Worm (Caenorhabditis elegans): ENCODE data around the gene nhr-96.

nhr-96 gene

DNA sequence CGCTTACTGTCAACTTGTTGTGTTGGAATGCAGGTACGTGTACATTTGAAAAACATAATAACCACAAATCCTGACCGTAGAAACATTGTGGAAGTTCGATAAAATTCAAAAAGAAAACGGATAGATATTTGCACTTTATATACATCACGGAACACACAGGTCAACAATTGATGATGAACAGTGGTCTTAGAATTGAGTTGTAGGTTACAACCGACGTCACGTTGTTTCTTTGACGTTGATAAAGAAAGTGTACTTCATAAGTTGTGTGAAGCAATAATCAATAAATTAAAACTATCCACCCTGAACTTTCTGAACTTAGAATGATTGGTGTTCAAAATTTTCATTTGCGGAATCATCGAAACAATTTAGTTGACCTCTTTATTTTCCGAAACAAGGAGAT is 38.5 kb downstream of the nhr-96 start, which contains the start of gene Y5H2A.1:
Gene Y5H2A.1 (minus strand): TSS at position 101 of the 400 bp plus-strand sequence.
- TF ChIP-seq cnd-1 (tag; optimal IDR thresholded peaks at IDR 0.05) (no peak), unc-62 (GFP tag; optimal IDR thresholded peaks at IDR 0.05) (no peak), ceh-39 (tag; optimal IDR thresholded peaks at IDR 0.05) (no peak), M03D4.4 (tag; optimal IDR thresholded peaks at IDR 0.05) (no peak), flh-1 (GFP tag; optimal IDR thresholded peaks at IDR 0.05) (no peak), unc-120 (tag; optimal IDR thresholded peaks at IDR 0.05; ENCODE audit: poor library complexity, severe bottlenecking) (no peak), ceh-83 (GFP tag; optimal IDR thresholded peaks at IDR 0.05) (no peak), ces-1 (GFP tag; optimal IDR thresholded peaks at IDR 0.05) (no peak), snpc-4 (tag; optimal IDR thresholded peaks at IDR 0.05) (no peak), lin-13 (tag; optimal IDR thresholded peaks at IDR 0.05) (no peak), nhr-2 (tag; optimal IDR thresholded peaks at IDR 0.05) (no peak), lsy-2 (tag; optimal IDR thresholded peaks at IDR 0.05) (no peak), ceh-43 (GFP tag; optimal IDR thresholded peaks at IDR 0.05) (no peak), drap-1 (GFP tag; optimal IDR thresholded peaks at IDR 0.05) (no peak), zip-8 (tag; optimal IDR thresholded peaks at IDR 0.05) (no peak), unc-39 (tag; optimal IDR thresholded peaks at IDR 0.05) (no peak), nhr-28 (tag; optimal IDR thresholded peaks at IDR 0.05) (no peak), lin-32 (GFP tag; optimal IDR thresholded peaks at IDR 0.05) (no peak), tbx-8 (GFP tag; optimal IDR thresholded peaks at IDR 0.05) (no peak)

DNA sequence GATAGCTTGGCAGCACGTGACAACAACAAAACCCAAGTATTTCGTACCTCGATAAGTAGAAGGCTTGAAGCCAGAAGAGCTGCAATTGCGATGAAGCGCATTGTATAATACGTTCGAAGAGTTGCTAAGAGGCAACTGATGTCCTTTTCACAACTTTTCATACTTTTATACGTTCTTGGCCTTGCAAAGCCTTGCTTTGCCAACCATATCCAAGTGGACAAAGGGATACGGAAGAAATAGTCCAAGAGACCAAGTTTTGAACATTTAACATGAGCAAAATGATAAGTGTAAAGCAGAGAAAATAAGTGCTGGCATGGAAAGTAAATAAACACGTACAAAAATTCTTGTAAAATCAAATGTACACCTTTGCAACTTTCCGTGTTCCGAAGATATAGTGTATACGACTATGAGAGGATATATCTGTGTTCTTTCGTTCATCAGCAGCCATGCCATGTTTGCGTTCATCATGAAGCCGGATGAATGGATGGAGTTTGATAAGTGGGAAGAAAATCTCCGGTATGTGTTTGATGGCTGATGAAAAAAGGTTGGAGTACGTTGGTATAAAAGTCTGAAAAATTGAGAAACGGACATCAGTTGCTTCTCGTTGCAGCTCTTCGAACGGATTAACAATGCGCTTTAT is 41.1 kb downstream of the nhr-96 start, which contains the start of the genes Y5H2A.4 and abu-4:
Gene Y5H2A.4 (minus strand): TSS at position 101 of the 640 bp plus-strand sequence.
Gene abu-4 (plus strand): TSS at position 590 of the 640 bp plus-strand sequence.
- TF ChIP-seq nhr-76 (tag; optimal IDR thresholded peaks at IDR 0.05) = no peak
- TF ChIP-seq zip-8 (tag; optimal IDR thresholded peaks at IDR 0.05) = no peak
- no peak for TF ChIP-seq ztf-11 (tag; optimal IDR thresholded peaks at IDR 0.05)
- no peak for TF ChIP-seq mep-1 (tag; optimal IDR thresholded peaks at IDR 0.05)
- no peak for TF ChIP-seq ceh-43 (GFP tag; optimal IDR thresholded peaks at IDR 0.05)
- TF ChIP-seq M03D4.4 (tag; optimal IDR thresholded peaks at IDR 0.05) = no peak
- TF ChIP-seq lin-13 (tag; optimal IDR thresholded peaks at IDR 0.05) = no peak
- TF ChIP-seq nhr-12 (tag; optimal IDR thresholded peaks at IDR 0.05) = no peak
- TF ChIP-seq lin-32 (GFP tag; optimal IDR thresholded peaks at IDR 0.05) = no peak
- TF ChIP-seq flh-1 (GFP tag; optimal IDR thresholded peaks at IDR 0.05) = no peak
- TF ChIP-seq unc-39 (tag; optimal IDR thresholded peaks at IDR 0.05) = no peak

DNA sequence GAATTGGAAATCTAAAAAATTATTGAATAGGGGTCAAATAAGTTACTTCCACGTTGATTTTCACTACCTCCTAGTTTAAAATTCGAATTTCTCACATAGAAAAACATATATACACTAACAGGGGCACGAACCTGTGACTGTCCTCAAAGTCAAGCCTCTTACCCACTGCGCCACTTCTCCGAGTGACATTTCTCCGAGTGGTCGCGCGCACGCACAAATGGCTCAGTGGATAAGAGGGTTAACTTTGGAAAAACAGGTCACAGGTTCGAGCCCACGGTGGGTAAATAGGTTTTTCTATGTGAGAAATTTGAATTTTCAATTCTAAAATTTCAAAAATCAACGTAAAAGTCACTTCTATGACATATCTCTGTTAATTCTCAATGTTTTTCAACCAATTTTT is 44.0 kb downstream of the nhr-96 start:
- TF ChIP-seq elt-3 (tag; optimal IDR thresholded peaks at IDR 0.05) (no peak), lin-32 (GFP tag; optimal IDR thresholded peaks at IDR 0.05) (no peak)

DNA sequence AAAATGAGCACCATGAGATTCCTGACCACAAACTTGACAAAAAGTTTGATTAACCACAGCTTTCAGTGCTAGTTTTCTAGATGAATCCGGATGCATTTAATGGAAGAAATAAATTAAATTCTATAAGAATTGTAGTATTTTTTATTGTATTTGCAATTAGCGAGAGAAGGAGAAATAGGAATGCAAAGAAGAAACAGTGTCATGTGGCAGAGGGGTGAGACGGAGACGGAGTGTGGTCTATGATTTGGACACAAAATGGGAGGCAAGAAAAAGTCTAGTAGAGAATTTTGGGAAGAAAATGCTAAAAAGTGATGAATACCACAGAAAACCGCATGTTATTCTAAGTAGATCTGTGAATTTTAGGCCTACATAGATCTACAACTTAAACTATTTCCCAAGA is 44.8 kb downstream of the nhr-96 start, which contains the start of gene nhr-59:
Gene nhr-59 (minus strand): TSS at position 214 of the 400 bp plus-strand sequence.
- peak; percentile 19 for TF ChIP-seq ces-1 (GFP tag; optimal IDR thresholded peaks at IDR 0.05)
- TF ChIP-seq bed-3 (GFP tag; optimal IDR thresholded peaks at IDR 0.05) = no peak

DNA sequence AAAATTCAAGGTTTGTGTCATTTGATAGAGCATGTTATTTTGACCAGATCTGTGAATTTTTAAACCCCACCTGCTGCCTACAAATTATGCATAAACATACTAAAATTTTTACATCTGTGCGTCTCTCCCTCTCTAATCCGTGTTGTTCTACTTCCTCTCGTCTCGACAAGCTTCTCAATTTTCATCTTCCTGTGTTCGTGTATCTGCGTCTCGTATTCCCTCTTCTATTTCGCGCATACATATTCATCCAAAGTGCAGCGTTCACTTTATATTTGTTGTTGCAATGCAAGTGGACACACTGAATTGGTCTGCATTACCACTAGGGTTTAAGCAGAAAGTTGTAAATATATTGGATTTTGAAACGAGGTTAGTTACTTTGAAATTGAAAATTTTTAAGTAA is 45.3 kb downstream of the nhr-96 start, which contains the start of gene fbxa-137:
Gene fbxa-137 (plus strand): TSS at position 274 of the 400 bp plus-strand sequence.
- TF ChIP-seq hlh-1 (tag; optimal IDR thresholded peaks at IDR 0.05) (no peak), ces-1 (GFP tag; optimal IDR thresholded peaks at IDR 0.05) (peak; percentile 50), pha-4 (tag; optimal IDR thresholded peaks at IDR 0.05) (peak; percentile 41), mls-2 (tag; optimal IDR thresholded peaks at IDR 0.05) (peak; percentile 6)

DNA sequence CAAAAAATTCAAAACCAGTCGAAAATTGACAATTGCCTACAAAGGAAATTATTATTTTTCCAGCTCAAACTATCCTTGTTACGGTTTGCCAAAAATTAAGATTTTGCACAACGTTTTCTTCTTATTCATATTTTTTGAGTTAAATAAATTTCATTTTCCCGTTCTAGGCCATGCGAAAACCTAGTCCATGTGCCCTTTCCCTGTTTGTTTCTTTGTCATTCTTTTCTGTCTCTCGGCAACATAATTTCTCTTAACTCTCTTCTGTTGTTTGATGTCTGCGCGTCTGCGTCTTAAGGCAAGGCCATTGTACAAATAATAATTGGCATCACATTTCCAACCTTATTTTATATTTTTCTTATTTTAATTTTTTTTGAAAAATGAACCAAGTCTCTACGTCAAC is 48.2 kb downstream of the nhr-96 start, which contains the start of gene nhr-228:
Gene nhr-228 (plus strand): TSS at position 261 of the 400 bp plus-strand sequence.
- TF ChIP-seq bed-3 (GFP tag; optimal IDR thresholded peaks at IDR 0.05) (no peak), nhr-237 (tag; optimal IDR thresholded peaks at IDR 0.05) (peak; percentile 34), cnd-1 (tag; optimal IDR thresholded peaks at IDR 0.05) (no peak), sem-2 (GFP tag; optimal IDR thresholded peaks at IDR 0.05) (no peak), elt-1 (tag; optimal IDR thresholded peaks at IDR 0.05; ENCODE audit: borderline replicate concordance, insufficient read depth) (no peak), mls-2 (tag; optimal IDR thresholded peaks at IDR 0.05) (no peak), unc-62 (GFP tag; optimal IDR thresholded peaks at IDR 0.05) (no peak), tbx-8 (GFP tag; optimal IDR thresholded peaks at IDR 0.05) (no peak), nhr-12 (tag; optimal IDR thresholded peaks at IDR 0.05) (no peak), ces-1 (GFP tag; optimal IDR thresholded peaks at IDR 0.05) (peak; percentile 43), pha-4 (tag; optimal IDR thresholded peaks at IDR 0.05) (peak; percentile 14), ceh-83 (GFP tag; optimal IDR thresholded peaks at IDR 0.05) (peak; percentile 3), ceh-39 (tag; optimal IDR thresholded peaks at IDR 0.05) (no peak), mep-1 (tag; optimal IDR thresholded peaks at IDR 0.05) (peak; percentile 40), M03D4.4 (tag; optimal IDR thresholded peaks at IDR 0.05) (no peak), nhr-28 (tag; optimal IDR thresholded peaks at IDR 0.05) (no peak)
